Worm (Caenorhabditis elegans): Measurements from ENCODE around the gene C01B10.6.

The C01B10.6 gene

DNA sequence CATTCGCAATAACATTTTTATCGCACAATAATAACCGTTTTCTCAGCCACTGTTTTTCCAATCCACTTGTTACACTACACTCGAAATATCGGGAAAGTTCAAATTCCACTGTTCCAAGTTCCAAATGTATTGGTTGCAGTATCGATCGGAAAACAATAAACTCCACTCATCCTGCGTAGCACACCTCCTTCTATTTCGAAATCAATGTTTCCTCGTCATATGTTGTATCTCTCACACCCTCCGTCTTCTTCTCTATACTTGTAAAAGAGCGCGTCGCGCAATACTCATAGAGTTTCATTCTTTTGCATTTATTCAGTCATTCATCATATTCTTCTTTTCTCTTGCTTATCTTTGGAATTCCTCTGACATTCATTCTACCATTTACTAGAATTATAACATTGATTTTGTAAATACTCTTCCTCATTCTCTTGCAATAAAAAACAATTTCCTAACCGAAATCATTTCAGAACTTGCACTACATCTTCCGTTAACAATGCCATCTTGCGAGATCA, 38.7 kb upstream of the C01B10.6 start, which contains the start of gene sup-36:
Gene sup-36, plus strand, starts transcription at position 462 of the 512 bp plus-strand sequence.
- TF ChIP-seq daf-16 (GFP tag; optimal IDR thresholded peaks at IDR 0.05) (no peak), daf-16 (tag; optimal IDR thresholded peaks at IDR 0.05) (peak; percentile 48), nhr-28 (tag; optimal IDR thresholded peaks at IDR 0.05) (peak; percentile 49), mdt-29 (GFP tag; IDR thresholded peaks at IDR 0.05) (no peak), dve-1 (tag; optimal IDR thresholded peaks at IDR 0.05; ENCODE audit: insufficient read depth) (peak; percentile 33), nhr-6 (tag; optimal IDR thresholded peaks at IDR 0.05) (no peak), hlh-30 (tag; optimal IDR thresholded peaks at IDR 0.05; ENCODE audit: insufficient read depth) (peak; percentile 71), pqm-1 (tag; optimal IDR thresholded peaks at IDR 0.05) (peak; percentile 9)

DNA sequence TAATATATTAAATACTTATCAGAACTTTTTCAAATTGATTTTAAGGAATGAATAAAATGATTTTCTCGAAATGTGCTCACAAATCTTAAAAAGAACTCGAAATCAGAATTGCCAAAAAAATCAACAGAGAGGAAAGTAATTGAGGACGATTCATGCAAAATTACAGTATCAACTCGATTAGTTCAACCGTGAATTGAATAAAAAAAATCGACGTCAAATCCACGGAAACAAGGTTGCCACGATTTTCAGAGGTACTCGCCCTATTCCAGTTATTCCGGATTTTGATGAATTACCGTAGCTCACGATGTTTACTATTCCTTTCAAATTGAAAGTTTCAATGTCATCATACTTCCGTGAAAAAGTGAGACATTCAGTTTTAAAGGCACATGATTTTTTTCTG, 37.6 kb upstream of the C01B10.6 start, which contains the start of gene F15B10.3:
Gene F15B10.3, plus strand, starts transcription at position 301 of the 400 bp plus-strand sequence.
- TF ChIP-seq ZK337.2 (GFP tag; IDR thresholded peaks at IDR 0.05) = no peak
- no peak for TF ChIP-seq php-3 (GFP tag; IDR thresholded peaks at IDR 0.05)
- no peak for TF ChIP-seq jun-1 (tag; optimal IDR thresholded peaks at IDR 0.05)
- TF ChIP-seq hmg-1.1 (GFP tag; IDR thresholded peaks at IDR 0.05) = no peak
- no peak for TF ChIP-seq nhr-102 (tag; optimal IDR thresholded peaks at IDR 0.05)
- no peak for TF ChIP-seq mdl-1 (tag; optimal IDR thresholded peaks at IDR 0.05)
- no peak for TF ChIP-seq ztf-11 (tag; optimal IDR thresholded peaks at IDR 0.05)

DNA sequence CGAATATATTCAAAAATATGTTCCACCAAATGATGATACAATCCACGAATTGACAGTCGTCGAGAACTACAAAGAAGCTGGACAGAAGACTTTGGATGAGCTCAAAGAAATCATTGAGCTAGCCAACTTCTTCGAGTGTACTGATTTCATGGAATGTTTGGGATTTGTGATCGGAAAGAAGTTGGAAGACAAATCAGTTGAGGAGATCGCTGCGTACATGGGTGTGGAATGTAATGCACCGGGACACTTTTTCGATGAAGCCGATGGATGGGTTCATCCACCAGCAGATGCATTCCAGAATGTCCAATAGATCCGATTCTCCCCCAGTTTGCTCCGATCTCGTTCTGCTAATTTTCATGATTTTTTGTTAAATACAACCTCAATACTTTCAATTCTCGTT, 36.4 kb upstream of the C01B10.6 start:
- TF ChIP-seq ZK546.5 (tag; optimal IDR thresholded peaks at IDR 0.05) (no peak), dve-1 (tag; optimal IDR thresholded peaks at IDR 0.05; ENCODE audit: insufficient read depth) (peak; percentile 21), unc-62 (GFP tag; optimal IDR thresholded peaks at IDR 0.05 in 1 of 2) (peak in 1 of 2 experiments; percentile 55), unc-62 (tag; optimal IDR thresholded peaks at IDR 0.05) (no peak)

DNA sequence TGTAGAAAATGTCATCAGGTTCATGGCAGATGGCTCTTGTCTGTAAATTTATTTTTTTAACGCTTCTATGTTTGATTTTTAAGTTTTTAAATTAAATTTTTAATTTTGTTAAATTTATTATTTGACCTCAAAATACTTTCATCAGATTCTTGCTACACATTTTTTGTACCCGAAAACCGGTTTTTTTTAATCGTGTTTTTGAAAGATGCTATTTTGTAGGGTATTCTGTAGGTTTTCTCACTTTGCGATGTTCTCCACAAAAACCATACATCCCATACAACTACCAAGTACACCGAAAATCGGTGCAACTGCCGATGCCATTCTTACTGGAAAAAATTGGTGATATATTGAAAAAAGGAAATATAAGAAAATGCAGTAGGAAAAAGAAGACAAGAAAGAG, 34.1 kb upstream of the C01B10.6 start, which contains the start of gene nstp-2:
Gene nstp-2, minus strand, starts transcription at position 326 of the 400 bp plus-strand sequence.
- peak; percentile 86 for TF ChIP-seq nhr-28 (tag; optimal IDR thresholded peaks at IDR 0.05)
- no peak for TF ChIP-seq jun-1 (tag; optimal IDR thresholded peaks at IDR 0.05)

ce11 chrIV:6606587-6606986, 33.4 kb upstream of the C01B10.6 start:
- TF ChIP-seq hlh-11 (tag; optimal IDR thresholded peaks at IDR 0.05) = peak; percentile 6
- TF ChIP-seq daf-16 (GFP tag; optimal IDR thresholded peaks at IDR 0.05) = no peak
- TF ChIP-seq daf-16 (tag; optimal IDR thresholded peaks at IDR 0.05) = peak; percentile 39
- no peak for TF ChIP-seq lim-7 (GFP tag; IDR thresholded peaks at IDR 0.05)
- peak; percentile 60 for TF ChIP-seq mes-2 (tag; optimal IDR thresholded peaks at IDR 0.05; ENCODE audit: poor library complexity, severe bottlenecking)
- TF ChIP-seq nhr-28 (tag; optimal IDR thresholded peaks at IDR 0.05) = peak; percentile 99
- no peak for TF ChIP-seq unc-130 (GFP tag; optimal IDR thresholded peaks at IDR 0.05)

ce11 chrIV:6607059-6607458, 32.9 kb upstream of the C01B10.6 start:
- TF ChIP-seq ces-1 (GFP tag; optimal IDR thresholded peaks at IDR 0.05) (no peak), aly-2 (tag; optimal IDR thresholded peaks at IDR 0.05) (no peak), F49E8.2 (tag; optimal IDR thresholded peaks at IDR 0.05; ENCODE audit: borderline replicate concordance) (no peak), egl-27 (tag; optimal IDR thresholded peaks at IDR 0.05) (no peak), lin-13 (GFP tag; optimal IDR thresholded peaks at IDR 0.05) (no peak), skn-1 (tag; optimal IDR thresholded peaks at IDR 0.05) (no peak), aha-1 (tag) (peak; percentile 77), ama-1 (optimal IDR thresholded peaks at IDR 0.05) (no peak), Y5F2A.4 (GFP tag; optimal IDR thresholded peaks at IDR 0.05) (no peak), attf-4 (tag; optimal IDR thresholded peaks at IDR 0.05) (no peak), unc-62 (GFP tag; optimal IDR thresholded peaks at IDR 0.05 in 1 of 2) (peak in 1 of 2 experiments; percentile 50), unc-62 (tag; optimal IDR thresholded peaks at IDR 0.05) (no peak), daf-16 (GFP tag; optimal IDR thresholded peaks at IDR 0.05) (no peak), daf-16 (tag; optimal IDR thresholded peaks at IDR 0.05) (peak; percentile 3), nhr-11 (tag; optimal IDR thresholded peaks at IDR 0.05) (no peak), ceh-62 (tag; optimal IDR thresholded peaks at IDR 0.05) (no peak), nhr-237 (tag; optimal IDR thresholded peaks at IDR 0.05) (no peak), nhr-28 (tag; optimal IDR thresholded peaks at IDR 0.05) (peak; percentile 99), lin-15B (tag; optimal IDR thresholded peaks at IDR 0.05) (no peak), pqm-1 (tag; optimal IDR thresholded peaks at IDR 0.05) (peak; percentile 18), ceh-44 (GFP tag; IDR thresholded peaks at IDR 0.05) (no peak), T26A8.4 (GFP tag; IDR thresholded peaks at IDR 0.05) (no peak), madf-9 (GFP tag; conservative IDR thresholded peaks at IDR 0.05) (no peak), tra-1 (GFP tag; IDR thresholded peaks at IDR 0.05) (no peak), ctbp-1 (GFP tag; IDR thresholded peaks at IDR 0.05) (no peak), madf-5 (GFP tag; IDR thresholded peaks at IDR 0.05) (no peak)
